Fruit fly (Drosophila melanogaster): ENCODE data around the gene ogre.

Gene ogre

dm6 chrX:6985182-6985851, 5.8 kb downstream of the ogre start (continued):
- TF ChIP-seq Gsc (GFP tag; IDR thresholded peaks at IDR 0.05) (peak; percentile 42; the same call in 1 of the 2 replicates), CG1832 (GFP tag; optimal IDR thresholded peaks at IDR 0.05) (no peak), Awh (GFP tag; IDR thresholded peaks at IDR 0.05) (peak; percentile 80), tgo (GFP tag; IDR thresholded peaks at IDR 0.05) (peak; percentile 71), CG10462 (GFP tag; optimal IDR thresholded peaks at IDR 0.05) (peak; percentile 51), CG12769 (tag; optimal IDR thresholded peaks at IDR 0.05) (peak; percentile 58), Kr (GFP tag; optimal IDR thresholded peaks at IDR 0.05) (no peak), Nf-YB (GFP tag; optimal IDR thresholded peaks at IDR 0.05) (peak; percentile 59), ttk (GFP tag; IDR thresholded peaks at IDR 0.05) (peak; percentile 56), prd (optimal IDR thresholded peaks at IDR 0.05) (no peak), prd (GFP tag; IDR thresholded peaks at IDR 0.05) (peak; percentile 81), bbx (GFP tag; IDR thresholded peaks at IDR 0.05; ENCODE audit: partially characterized antibody) (peak; percentile 86), Dfd (GFP tag; optimal IDR thresholded peaks at IDR 0.05) (no peak), HLHmδ (GFP tag; optimal IDR thresholded peaks at IDR 0.05) (peak; percentile 20), CG11723 (GFP tag; optimal IDR thresholded peaks at IDR 0.05) (peak; percentile 52), klu (GFP tag; IDR thresholded peaks at IDR 0.05) (no peak), Dll (GFP tag; IDR thresholded peaks at IDR 0.05; ENCODE audit: partially characterized antibody) (no peak), CG10979 (tag; optimal IDR thresholded peaks at IDR 0.05) (peak; percentile 91), CG12104 (GFP tag; optimal IDR thresholded peaks at IDR 0.05) (peak; percentile 22), tll (GFP tag; optimal IDR thresholded peaks at IDR 0.05) (no peak), her (GFP tag; optimal IDR thresholded peaks at IDR 0.05) (peak; percentile 38), crp (GFP tag; optimal IDR thresholded peaks at IDR 0.05) (no peak), Sox102F (GFP tag; optimal IDR thresholded peaks at IDR 0.05) (peak; percentile 77), CG16779 (GFP tag; IDR thresholded peaks at IDR 0.05) (no peak), CG14050 (GFP tag; IDR thresholded peaks at IDR 0.05) (0 out of 3 replicates have a peak, but pooled peaks have one; percentile 10), CG34376 (GFP tag; optimal IDR thresholded peaks at IDR 0.05) (no peak), Oli (tag; optimal IDR thresholded peaks at IDR 0.05) (peak; percentile 82), chinmo (GFP tag; IDR thresholded peaks at IDR 0.05; ENCODE audit: partially characterized antibody) (0 out of 4 replicates have a peak, but pooled peaks have one; percentile 58), sens (GFP tag) (peak; percentile 99), lmd (GFP tag; IDR thresholded peaks at IDR 0.05) (peak; percentile 64), CG31365 (tag; optimal IDR thresholded peaks at IDR 0.05) (no peak), oc (tag; optimal IDR thresholded peaks at IDR 0.05) (peak; percentile 73), Ets97D (GFP tag; optimal IDR thresholded peaks at IDR 0.05) (peak; percentile 37), CG2889 (GFP tag; IDR thresholded peaks at IDR 0.05) (no peak), CG6683 (GFP tag; optimal IDR thresholded peaks at IDR 0.05) (peak; percentile 45), HmgD (GFP tag; optimal IDR thresholded peaks at IDR 0.05) (peak; percentile 8), repo (GFP tag; optimal IDR thresholded peaks at IDR 0.05) (peak; percentile 48), CG42726 (GFP tag; IDR thresholded peaks at IDR 0.05; ENCODE audit: partially characterized antibody) (no peak), tio (GFP tag; optimal IDR thresholded peaks at IDR 0.05) (peak; percentile 77), kni (GFP tag; optimal IDR thresholded peaks at IDR 0.05) (peak; percentile 89), CG17912 (GFP tag; optimal IDR thresholded peaks at IDR 0.05) (no peak), CTCF (GFP tag; optimal IDR thresholded peaks at IDR 0.05) (no peak), CG10431 (GFP tag; optimal IDR thresholded peaks at IDR 0.05) (peak; percentile 74), Mrtf (GFP tag; IDR thresholded peaks at IDR 0.05) (no peak; the same call in 2 of the 3 replicates), trem (tag; optimal IDR thresholded peaks at IDR 0.05) (peak; percentile 77), MTF-1 (GFP tag; optimal IDR thresholded peaks at IDR 0.05; ENCODE audit: borderline replicate concordance) (peak; percentile 24), NFAT (GFP tag; IDR thresholded peaks at IDR 0.05) (no peak), sd (tag; optimal IDR thresholded peaks at IDR 0.05) (peak; percentile 63), tna (GFP tag; IDR thresholded peaks at IDR 0.05; ENCODE audit: partially characterized antibody) (peak; percentile 49; the same call in 1 of the 2 replicates)

Data from whole organism, embryonic.